Worm (Caenorhabditis elegans) whole organism, mixed stage, embryonic: Measurements from ENCODE around the gene M151.1.

Experiments
- blmp-1 ChIP-seq: fragments of 150-350 bp; optimal IDR thresholded peaks from 2 replicates; lab custom pipeline; 2014; ENCODE audit warnings: missing biosample characterization, missing genetic modification characterization
- elt-3 ChIP-seq: fragments of 150-350 bp; optimal IDR thresholded peaks from 2 replicates; lab custom pipeline; 2014; ENCODE audit warnings: missing biosample characterization, missing genetic modification characterization
- pha-4 ChIP-seq: fragments of 150-350 bp; optimal IDR thresholded peaks from 2 replicates; lab custom pipeline; 2018; ENCODE audit warnings: missing biosample characterization, missing genetic modification reagents, missing genetic modification characterization
- snpc-4 ChIP-seq: fragments of 150-350 bp; optimal IDR thresholded peaks from 2 replicates; lab custom pipeline; 2014; ENCODE audit warnings: missing biosample characterization, missing genetic modification characterization

DNA sequence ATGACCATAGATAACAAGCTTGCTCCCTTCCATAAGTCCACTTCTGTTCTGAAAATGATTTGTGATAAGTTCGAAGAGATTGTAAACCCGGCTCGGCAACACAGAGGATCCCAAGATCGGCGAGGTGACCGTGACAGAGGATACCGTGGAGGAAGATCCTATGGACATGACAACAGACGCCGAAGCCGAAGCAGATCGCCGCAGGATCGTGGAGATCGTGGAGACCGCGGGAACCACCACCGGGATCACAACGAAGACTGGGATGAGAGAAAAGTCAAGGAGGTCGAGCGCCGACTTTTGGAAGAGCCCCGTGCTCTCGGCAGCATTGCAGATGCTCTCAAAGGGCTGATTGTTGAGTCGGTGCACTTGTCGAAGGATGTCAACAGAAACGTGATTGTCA is 36.7 kb upstream of the M151.1 start:
- TF ChIP-seq pha-4 (tag; lab: Kevin White, UChicago) (no peak), elt-3 (tag; lab: Kevin White, UChicago) (no peak), snpc-4 (tag; lab: Kevin White, UChicago) (no peak), blmp-1 (tag; lab: Kevin White, UChicago) (no peak)
